Worm (Caenorhabditis elegans): ENCODE results near the gene F54E4.4.

Gene F54E4.4

ce11 chrX:14678983-14679382 is 33.7 kb upstream of the F54E4.4 start (continued):
- peak; percentile 80 for TF ChIP-seq snpc-4 (GFP tag; optimal IDR thresholded peaks at IDR 0.05)
- peak in 1 of 4 experiments; percentile 83 for TF ChIP-seq snpc-4 (tag; optimal IDR thresholded peaks at IDR 0.05)
- peak; percentile 65 for TF ChIP-seq D2030.7 (GFP tag; IDR thresholded peaks at IDR 0.05)
- no peak for TF ChIP-seq F57A8.1 (GFP tag; optimal IDR thresholded peaks at IDR 0.05)
- no peak for TF ChIP-seq lir-1 (GFP tag; conservative IDR thresholded peaks at IDR 0.05)
- TF ChIP-seq snpc-1.3 (tag; optimal IDR thresholded peaks at IDR 0.05; ENCODE audit: insufficient read depth) = peak; percentile 44
- no peak for TF ChIP-seq hrde-1 (tag; optimal IDR thresholded peaks at IDR 0.05; ENCODE audit: borderline replicate concordance)
- TF ChIP-seq hmg-1.2 (GFP tag; IDR thresholded peaks at IDR 0.05) = peak; percentile 40; the same call in 1 of the 2 replicates
- TF ChIP-seq ztf-25 (GFP tag; IDR thresholded peaks at IDR 0.05) = 0 out of 2 replicates have a peak, but pooled peaks have one; percentile 68
- TF ChIP-seq akir-1 (GFP tag; optimal IDR thresholded peaks at IDR 0.05) = no peak
- peak; percentile 83 for TF ChIP-seq rpc-1 (optimal IDR thresholded peaks at IDR 0.05)
- peak; percentile 91 for TF ChIP-seq rpc-1 (tag; optimal IDR thresholded peaks at IDR 0.05)
- no peak for TF ChIP-seq nfya-1 (tag; optimal IDR thresholded peaks at IDR 0.05; ENCODE audit: borderline replicate concordance, insufficient read depth)
- TF ChIP-seq F37B4.10 (GFP tag; IDR thresholded peaks at IDR 0.05) = no peak
- TF ChIP-seq egl-44 (GFP tag; IDR thresholded peaks at IDR 0.05) = 0 out of 2 replicates have a peak, but pooled peaks have one; percentile 21
- TF ChIP-seq rec-8 (tag; optimal IDR thresholded peaks at IDR 0.05) = peak in 1 of 2 experiments; percentile 49
- peak; percentile 77 for TF ChIP-seq him-1 (tag; optimal IDR thresholded peaks at IDR 0.05)
- no peak for TF ChIP-seq nhr-27 (tag; optimal IDR thresholded peaks at IDR 0.05)
- no peak for TF ChIP-seq madf-3 (GFP tag; IDR thresholded peaks at IDR 0.05)
- TF ChIP-seq sptf-2 (GFP tag; optimal IDR thresholded peaks at IDR 0.05) = no peak
- TF ChIP-seq lsl-1 (GFP tag; optimal IDR thresholded peaks at IDR 0.05) = no peak
- no peak for TF ChIP-seq lsy-27 (tag; optimal IDR thresholded peaks at IDR 0.05; ENCODE audit: borderline replicate concordance, insufficient read depth)
- TF ChIP-seq F22D6.2 (tag; optimal IDR thresholded peaks at IDR 0.05) = no peak
- TF ChIP-seq dox-1 (GFP tag; IDR thresholded peaks at IDR 0.05) = no peak
- TF ChIP-seq bed-1 (GFP tag; IDR thresholded peaks at IDR 0.05) = no peak
- TF ChIP-seq ZK185.1 (tag; optimal IDR thresholded peaks at IDR 0.05; ENCODE audit: poor library complexity, severe bottlenecking) = peak; percentile 1
- no peak for TF ChIP-seq ama-1 (optimal IDR thresholded peaks at IDR 0.05)
- TF ChIP-seq ama-1 (GFP tag; optimal IDR thresholded peaks at IDR 0.05) = peak in 1 of 2 experiments; percentile 40
- TF ChIP-seq dpl-1 (GFP tag; optimal IDR thresholded peaks at IDR 0.05) = no peak
- TF ChIP-seq let-607 (tag; optimal IDR thresholded peaks at IDR 0.05) = peak in 1 of 2 experiments; percentile 17
- TF ChIP-seq ets-4 (GFP tag; optimal IDR thresholded peaks at IDR 0.05) = no peak

ce11 chrX:14674028-14674427 is 28.7 kb upstream of the F54E4.4 start, which contains the start of gene slt-1:
TSS of gene slt-1 (plus strand) at chrX:14674328.
- no peak for TF ChIP-seq lag-1 (GFP tag; IDR thresholded peaks at IDR 0.05)
- no peak for TF ChIP-seq nfya-2 (GFP tag; IDR thresholded peaks at IDR 0.05)
- no peak for TF ChIP-seq B0261.1 (tag; optimal IDR thresholded peaks at IDR 0.05)
- no peak for TF ChIP-seq F57C9.4 (tag; optimal IDR thresholded peaks at IDR 0.05)
- TF ChIP-seq nhr-179 (tag; optimal IDR thresholded peaks at IDR 0.05) = no peak
- TF ChIP-seq lin-54 (GFP tag; optimal IDR thresholded peaks at IDR 0.05) = no peak
- TF ChIP-seq hrde-1 (tag; optimal IDR thresholded peaks at IDR 0.05; ENCODE audit: borderline replicate concordance) = no peak
